Fruit fly (Drosophila melanogaster) whole organism, embryonic: ENCODE results near the gene CG13031.

Source experiments
- Abd-B ChIP-seq: fragments of 200-800 bp; sonication (Bioruptor generic); optimal IDR thresholded peaks from 2 replicates; lab custom pipeline; 2018; ENCODE audit warnings: missing biosample characterization, mild to moderate bottlenecking, missing genetic modification characterization, moderate library complexity
- Awh ChIP-seq: fragments of 200-800 bp; sonication (Bioruptor generic); IDR thresholded peaks from 2 replicates; pipeline ENCODE4, ENCODE4 v1.3.6; 2022; ENCODE audit warnings: missing biosample characterization, missing genetic modification characterization
- C15 ChIP-seq: fragments of 200-800 bp; sonication (Bioruptor generic); IDR thresholded peaks from 3 replicates; pipeline ENCODE4 v1.3.6; 2022; ENCODE audit warnings: missing biosample characterization, missing genetic modification characterization
- CG10147 ChIP-seq: fragments of 200-800 bp; sonication (Bioruptor generic); optimal IDR thresholded peaks from 2 replicates; lab custom pipeline; 2019; ENCODE audit warnings: missing biosample characterization, mild to moderate bottlenecking, missing genetic modification characterization, moderate library complexity
- CG11247 ChIP-seq: fragments of 200-800 bp; sonication (Bioruptor generic); IDR thresholded peaks from 2 replicates; pipeline ENCODE4 v1.3.6; 2022; ENCODE audit warnings: missing biosample characterization, missing genetic modification characterization
- CG11560 ChIP-seq: fragments of 200-800 bp; sonication (Bioruptor generic); IDR thresholded peaks from 3 replicates; pipeline ENCODE4 v1.3.6; 2022; ENCODE audit warnings: missing biosample characterization, missing genetic modification characterization
- CG14014 ChIP-seq: fragments of 200-800 bp; sonication (Bioruptor generic); IDR thresholded peaks from 2 replicates; pipeline ENCODE4 v1.3.6; 2022; ENCODE audit warnings: missing biosample characterization, missing genetic modification characterization
- CG14441 ChIP-seq: fragments of 200-800 bp; sonication (Bioruptor generic); IDR thresholded peaks from 2 replicates; pipeline ENCODE4 v1.3.6; 2022; ENCODE audit warnings: missing biosample characterization, missing genetic modification characterization
- CG15011 ChIP-seq: fragments of 200-800 bp; sonication (Bioruptor generic); optimal IDR thresholded peaks from 3 replicates; lab custom pipeline; 2018; ENCODE audit warnings: missing biosample characterization, mild to moderate bottlenecking, missing genetic modification characterization
- CG15479 ChIP-seq: fragments of 200-800 bp; sonication (Bioruptor generic); optimal IDR thresholded peaks from 3 replicates; lab custom pipeline; 2019; ENCODE audit warnings: missing biosample characterization, mild to moderate bottlenecking, missing genetic modification characterization, moderate library complexity
- CG1602 ChIP-seq: fragments of 200-800 bp; sonication (Bioruptor generic); optimal IDR thresholded peaks from 3 replicates; lab custom pipeline; 2016; ENCODE audit warnings: missing biosample characterization, missing genetic modification characterization
- CG17359 ChIP-seq: fragments of 200-800 bp; sonication (Bioruptor generic); optimal IDR thresholded peaks from 3 replicates; lab custom pipeline; 2018; ENCODE audit warnings: missing biosample characterization, mild to moderate bottlenecking, missing genetic modification characterization, moderate library complexity
- CG17361 ChIP-seq: fragments of 200-800 bp; sonication (Bioruptor generic); IDR thresholded peaks from 3 replicates; pipeline ENCODE4 v1.3.6; 2022; ENCODE audit warnings: missing biosample characterization, missing genetic modification characterization
- CG18619 ChIP-seq: fragments of 200-800 bp; sonication (Bioruptor generic); optimal IDR thresholded peaks from 3 replicates; lab custom pipeline; 2017; ENCODE audit warnings: missing biosample characterization, mild to moderate bottlenecking, missing genetic modification characterization
- CG2712 ChIP-seq: fragments of 200-800 bp; optimal IDR thresholded peaks from 3 replicates; lab custom pipeline; 2019; ENCODE audit warnings: missing biosample characterization, mild to moderate bottlenecking, missing genetic modification characterization, moderate library complexity
- CG31388 ChIP-seq: fragments of 200-800 bp; sonication (Bioruptor generic); optimal IDR thresholded peaks from 2 replicates; lab custom pipeline; 2016; ENCODE audit warnings: missing biosample characterization, missing genetic modification characterization
- CG34422 ChIP-seq: fragments of 200-800 bp; sonication (Bioruptor generic); IDR thresholded peaks from 3 replicates; pipeline ENCODE4 v1.3.6; 2022; ENCODE audit warnings: missing biosample characterization, missing genetic modification characterization
- CG4328 ChIP-seq: fragments of 200-800 bp; sonication (Bioruptor generic); optimal IDR thresholded peaks from 3 replicates; lab custom pipeline; 2017; ENCODE audit warnings: missing biosample characterization, missing genetic modification reagents, missing genetic modification characterization
- CG6813 ChIP-seq: fragments of 200-800 bp; sonication (Bioruptor generic); optimal IDR thresholded peaks from 2 replicates; lab custom pipeline; 2017; ENCODE audit warnings: missing biosample characterization, missing genetic modification characterization, mild to moderate bottlenecking, moderate library complexity, missing genetic modification reagents
- CG7372 ChIP-seq: fragments of 200-800 bp; sonication (Bioruptor generic); IDR thresholded peaks from 2 replicates; pipeline ENCODE4 v1.3.6; 2022; ENCODE audit warnings: missing biosample characterization, missing genetic modification characterization
- CG8359 ChIP-seq: fragments of 200-800 bp; sonication (Bioruptor generic); optimal IDR thresholded peaks from 2 replicates; lab custom pipeline; 2017; ENCODE audit warnings: missing biosample characterization, mild to moderate bottlenecking, missing genetic modification characterization, borderline replicate concordance
- Ets97D ChIP-seq: fragments of 200-800 bp; sonication (Bioruptor generic); optimal IDR thresholded peaks from 3 replicates; lab custom pipeline; 2016; ENCODE audit warnings: missing biosample characterization, missing genetic modification characterization
- Gsc ChIP-seq: fragments of 200-800 bp; sonication (Bioruptor generic); IDR thresholded peaks from 2 replicates; pipeline ENCODE4 v1.3.6; 2022; ENCODE audit warnings: missing biosample characterization, missing genetic modification characterization
- Hr3 ChIP-seq: fragments of 200-800 bp; sonication (Bioruptor generic); optimal IDR thresholded peaks from 3 replicates; lab custom pipeline; 2016; ENCODE audit warnings: missing biosample characterization, missing genetic modification characterization
- Hr51 ChIP-seq, 2 experiments: fragments of 200-800 bp; sonication (Bioruptor generic); optimal IDR thresholded peaks; 2 replicates in 1 of 2; 3 replicates in 1 of 2; lab custom pipeline; 2016 to 2018; ENCODE audit warnings: missing biosample characterization in 2 of 2, missing genetic modification characterization in 2 of 2, mild to moderate bottlenecking in 1 of 2, moderate library complexity in 1 of 2
- Hsf ChIP-seq: fragments of 200-800 bp; sonication (Bioruptor generic); optimal IDR thresholded peaks from 3 replicates; lab custom pipeline; 2016; ENCODE audit warnings: missing biosample characterization, missing genetic modification characterization
- Max ChIP-seq: fragments of 200-800 bp; sonication (Bioruptor generic); optimal IDR thresholded peaks from 2 replicates; lab custom pipeline; 2016; ENCODE audit warnings: missing biosample characterization, mild to moderate bottlenecking, missing genetic modification characterization
- NC2β ChIP-seq: fragments of 200-800 bp; sonication (Bioruptor generic); optimal IDR thresholded peaks from 2 replicates; lab custom pipeline; 2016; ENCODE audit warnings: missing biosample characterization, missing genetic modification characterization
- Ptx1 ChIP-seq: fragments of 200-800 bp; sonication (Bioruptor generic); IDR thresholded peaks from 2 replicates; pipeline ENCODE4 v1.3.6; 2022; ENCODE audit warnings: missing biosample characterization, missing genetic modification characterization
- Trl ChIP-seq, 3 experiments: fragments of >200 bp in 2 of 3; fragments of 200-800 bp in 1 of 3; sonication (Bioruptor generic) in 1 of 3; optimal IDR thresholded peaks; 2 replicates in 1 of 3; 3 replicates in 2 of 3; lab custom pipeline; 2016 to 2017; ENCODE audit warnings: missing biosample characterization in 1 of 3, missing genetic modification characterization in 1 of 3
- ash1 ChIP-seq: fragments of 200-800 bp; sonication (Bioruptor generic); optimal IDR thresholded peaks from 2 replicates; lab custom pipeline; 2018; ENCODE audit warnings: missing biosample characterization, mild to moderate bottlenecking, missing genetic modification characterization
- az2 ChIP-seq: fragments of 200-800 bp; sonication (Bioruptor generic); optimal IDR thresholded peaks from 3 replicates; lab custom pipeline; 2016; ENCODE audit warnings: missing biosample characterization, missing genetic modification characterization
- bigmax ChIP-seq: fragments of 200-800 bp; sonication (Bioruptor generic); optimal IDR thresholded peaks from 2 replicates; lab custom pipeline; 2018; ENCODE audit warnings: missing biosample characterization, mild to moderate bottlenecking, missing genetic modification characterization
- caup ChIP-seq: fragments of 200-800 bp; sonication (Bioruptor generic); optimal IDR thresholded peaks from 3 replicates; lab custom pipeline; 2017; ENCODE audit warnings: missing biosample characterization, mild to moderate bottlenecking, missing genetic modification characterization, moderate library complexity; ENCODE audit not compliant: severe bottlenecking
- dm ChIP-seq: fragments of 200-800 bp; sonication (Bioruptor generic); optimal IDR thresholded peaks from 3 replicates; lab custom pipeline; 2016; ENCODE audit warnings: missing biosample characterization, missing genetic modification characterization
- fd102C ChIP-seq: fragments of 200-800 bp; sonication (Bioruptor generic); optimal IDR thresholded peaks from 2 replicates; lab custom pipeline; 2018; ENCODE audit warnings: missing biosample characterization, mild to moderate bottlenecking, missing genetic modification characterization, moderate library complexity
- her ChIP-seq: fragments of 200-800 bp; sonication (Bioruptor generic); optimal IDR thresholded peaks from 2 replicates; lab custom pipeline; 2016; ENCODE audit warnings: missing biosample characterization, missing genetic modification characterization
- hth ChIP-seq: fragments of >200 bp; optimal IDR thresholded peaks from 2 replicates; lab custom pipeline; 2017; ENCODE audit warnings: inconsistent platforms
- inv ChIP-seq: fragments of 200-800 bp; sonication (Bioruptor generic); IDR thresholded peaks from 2 replicates; pipeline ENCODE4 v1.3.6; 2022; ENCODE audit warnings: missing biosample characterization, missing genetic modification characterization; ENCODE audit not compliant: partially characterized antibody
- jumu ChIP-seq: fragments of 200-800 bp; sonication (Bioruptor generic); optimal IDR thresholded peaks from 3 replicates; lab custom pipeline; 2016; ENCODE audit warnings: missing biosample characterization, missing genetic modification characterization
- p53 ChIP-seq: fragments of 200-800 bp; sonication (Bioruptor generic); optimal IDR thresholded peaks from 2 replicates; lab custom pipeline; 2016; ENCODE audit warnings: missing biosample characterization, missing genetic modification characterization
- pfk ChIP-seq: fragments of 200-800 bp; sonication (Bioruptor generic); optimal IDR thresholded peaks from 2 replicates; lab custom pipeline; 2018; ENCODE audit warnings: missing biosample characterization, mild to moderate bottlenecking, missing genetic modification characterization, moderate library complexity
- pum ChIP-seq: fragments of 200-800 bp; sonication (Bioruptor generic); optimal IDR thresholded peaks from 2 replicates; lab custom pipeline; 2016; ENCODE audit warnings: missing biosample characterization, missing genetic modification characterization
- row ChIP-seq: fragments of 200-800 bp; sonication (Bioruptor generic); IDR thresholded peaks from 3 replicates; pipeline ENCODE4 v1.3.6; 2022; ENCODE audit warnings: missing biosample characterization, missing genetic modification characterization
- sna ChIP-seq: fragments of 200-800 bp; sonication (Bioruptor generic); IDR thresholded peaks from 2 replicates; pipeline ENCODE4 v1.3.6; 2022; ENCODE audit warnings: missing biosample characterization, missing genetic modification characterization; ENCODE audit not compliant: partially characterized antibody
- tap ChIP-seq: fragments of 200-800 bp; optimal IDR thresholded peaks from 3 replicates; lab custom pipeline; 2019; ENCODE audit warnings: missing biosample characterization, mild to moderate bottlenecking, missing genetic modification characterization, moderate library complexity
- trh ChIP-seq: fragments of 200-800 bp; sonication (Bioruptor generic); optimal IDR thresholded peaks from 2 replicates; lab custom pipeline; 2016; ENCODE audit warnings: missing biosample characterization, missing genetic modification characterization

CG13031 gene

DNA sequence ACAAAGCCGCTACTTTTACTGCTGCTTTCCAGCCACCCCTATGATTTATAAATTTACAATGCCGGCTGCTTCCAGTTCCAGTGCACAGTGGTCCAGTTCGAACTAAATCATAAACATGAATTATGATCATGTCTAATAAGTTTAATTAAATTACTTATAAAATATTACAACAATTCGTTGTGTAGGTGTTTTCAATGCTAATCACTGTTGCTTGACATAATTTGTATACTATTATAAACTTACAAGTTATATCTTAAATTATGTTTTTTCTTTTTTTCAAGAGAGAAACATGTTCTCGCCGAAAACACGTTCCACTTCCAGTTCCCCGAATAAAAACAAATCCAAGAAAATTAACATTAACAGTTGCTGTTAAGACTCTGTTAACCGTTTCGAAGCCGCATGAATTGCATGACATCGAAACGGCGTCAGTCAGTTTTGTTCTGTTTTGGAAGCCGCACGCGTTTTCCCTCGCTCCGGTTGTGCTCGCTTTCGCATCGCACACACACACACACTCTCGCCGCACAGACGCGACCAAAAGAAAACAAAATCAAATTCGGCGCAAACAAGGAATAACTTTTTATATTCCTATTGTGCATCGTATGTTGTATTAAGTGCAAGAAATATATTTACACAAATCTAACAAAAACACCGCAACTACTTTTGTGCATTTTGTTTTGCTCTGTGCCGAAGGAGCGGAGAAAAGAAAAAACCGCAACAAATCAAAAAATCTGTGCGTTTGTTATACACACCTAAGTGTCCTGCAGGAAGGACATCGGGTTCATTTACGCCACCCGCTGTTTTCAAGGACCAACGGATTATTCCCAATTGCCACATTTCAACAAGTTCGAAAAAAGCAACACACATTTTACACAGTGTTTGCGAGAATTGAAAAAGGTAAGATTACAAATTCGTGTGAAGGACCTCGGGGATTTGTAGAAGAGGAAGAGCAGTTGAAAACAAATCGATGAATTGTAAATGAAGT is 41.3 kb downstream of the CG13031 start, which contains the start of gene Nrt (continued):
- TF ChIP-seq CG10147 (GFP tag; lab: Kevin White, UChicago) (peak; percentile 83), bigmax (GFP tag; lab: Kevin White, UChicago) (no peak), fd102C (GFP tag; lab: Kevin White, UChicago) (no peak), CG11247 (GFP tag; lab: Robert Waterston, UW) (no peak), CG6813 (GFP tag; lab: Kevin White, UChicago) (peak; percentile 69), Awh (GFP tag; lab: Robert Waterston, UW) (peak; percentile 57; the same call in 1 of the 2 replicates), jumu (GFP tag; lab: Kevin White, UChicago) (no peak), CG7372 (GFP tag; lab: Robert Waterston, UW) (no peak), pfk (peak; percentile 48), CG15011 (GFP tag; lab: Kevin White, UChicago) (peak; percentile 58), pum (no peak), Max (peak; percentile 59), CG1602 (GFP tag; lab: Kevin White, UChicago) (no peak), Gsc (no peak), CG4328 (GFP tag; lab: Kevin White, UChicago) (peak; percentile 42), Ets97D (GFP tag; lab: Kevin White, UChicago) (no peak), CG2712 (peak; percentile 84), trh (GFP tag; lab: Kevin White, UChicago) (no peak), CG14441 (GFP tag; lab: Robert Waterston, UW) (0 out of 2 replicates have a peak, but pooled peaks have one; percentile 12), CG14014 (peak; percentile 53; the same call in 1 of the 2 replicates), C15 (0 out of 3 replicates have a peak, but pooled peaks have one; percentile 44), NC2β (GFP tag; lab: Kevin White, UChicago) (no peak), ash1 (GFP tag; lab: Kevin White, UChicago) (no peak), Ptx1 (no peak), az2 (peak; percentile 71), CG31388 (GFP tag; lab: Kevin White, UChicago) (no peak), CG34422 (GFP tag; lab: Robert Waterston, UW) (peak; percentile 44; the same call in 1 of the 3 replicates), caup (GFP tag; lab: Kevin White, UChicago) (peak; percentile 31), tap (tag; lab: Kevin White, UChicago) (peak; percentile 55), inv (0 out of 2 replicates have a peak, but pooled peaks have one; percentile 24), CG17359 (tag; lab: Kevin White, UChicago) (peak; percentile 74), CG17361 (GFP tag; lab: Robert Waterston, UW) (peak; percentile 67; the same call in 2 of the 3 replicates), CG18619 (GFP tag; lab: Kevin White, UChicago) (no peak), Hsf (GFP tag; lab: Kevin White, UChicago) (peak; percentile 26), CG11560 (tag; lab: Robert Waterston, UW) (no peak), her (peak; percentile 31), hth (no peak), Hr3 (GFP tag; lab: Kevin White, UChicago) (peak; percentile 45), Trl (optimal IDR thresholded peaks at IDR 0.05; lab: Kevin White, UChicago) (peak in 1 of 2 experiments; percentile 10), Trl (GFP tag; optimal IDR thresholded peaks at IDR 0.05; lab: Kevin White, UChicago) (no peak), sna (peak; percentile 20; the same call in 1 of the 2 replicates), row (GFP tag; lab: Robert Waterston, UW) (peak; percentile 87), CG8359 (peak; percentile 6), Abd-B (no peak), p53 (GFP tag; lab: Kevin White, UChicago) (no peak), dm (no peak), CG15479 (peak; percentile 68), Hr51 (GFP tag; optimal IDR thresholded peaks at IDR 0.05; lab: Kevin White, UChicago) (peak in 1 of 2 experiments; percentile 84)
